Fruit fly (Drosophila melanogaster) whole organism, embryonic: ENCODE results near the gene CG7634.

Source experiments
- Antp ChIP-seq: fragments of 200-800 bp; sonication (Bioruptor generic); optimal IDR thresholded peaks from 3 replicates; lab custom pipeline; 2016; ENCODE audit warnings: missing biosample characterization, missing genetic modification characterization
- BEAF-32 ChIP-seq: fragments of 200-800 bp; sonication (Bioruptor generic); optimal IDR thresholded peaks from 3 replicates; lab custom pipeline; 2017; ENCODE audit warnings: missing biosample characterization, missing genetic modification characterization, mild to moderate bottlenecking, moderate library complexity, missing genetic modification reagents
- Bgb ChIP-seq: fragments of 200-800 bp; sonication (Bioruptor generic); IDR thresholded peaks from 2 replicates; pipeline ENCODE4 v1.3.6; 2022; ENCODE audit warnings: missing biosample characterization, missing genetic modification characterization; ENCODE audit not compliant: partially characterized antibody
- CG1024 ChIP-seq: fragments of 200-800 bp; sonication (Bioruptor generic); IDR thresholded peaks from 2 replicates; pipeline ENCODE4 v1.3.6; 2022; ENCODE audit warnings: missing biosample characterization, missing genetic modification characterization
- CG10321 ChIP-seq: fragments of 200-800 bp; sonication (Bioruptor generic); IDR thresholded peaks from 2 replicates; pipeline ENCODE4 v1.3.6; 2022; ENCODE audit warnings: missing biosample characterization, missing genetic modification characterization
- CG10431 ChIP-seq: fragments of 200-800 bp; sonication (Bioruptor generic); optimal IDR thresholded peaks from 3 replicates; lab custom pipeline; 2018; ENCODE audit warnings: missing biosample characterization, mild to moderate bottlenecking, missing genetic modification characterization
- CG10565 ChIP-seq: fragments of 200-800 bp; sonication (Bioruptor generic); optimal IDR thresholded peaks from 3 replicates; lab custom pipeline; 2016; ENCODE audit warnings: missing biosample characterization, mild to moderate bottlenecking, missing genetic modification characterization
- CG10654 ChIP-seq: fragments of 200-800 bp; sonication (Bioruptor generic); optimal IDR thresholded peaks from 2 replicates; lab custom pipeline; 2016; ENCODE audit warnings: missing biosample characterization, missing genetic modification characterization
- CG13287 ChIP-seq: fragments of 200-800 bp; sonication (Bioruptor generic); IDR thresholded peaks from 2 replicates; pipeline ENCODE4 v1.3.6; 2022; ENCODE audit warnings: missing biosample characterization, missing genetic modification characterization; ENCODE audit not compliant: partially characterized antibody
- CG15601 ChIP-seq: fragments of 200-800 bp; sonication (Bioruptor generic); optimal IDR thresholded peaks from 3 replicates; lab custom pipeline; 2019; ENCODE audit warnings: missing biosample characterization, mild to moderate bottlenecking, missing genetic modification characterization, moderate library complexity
- CG1832 ChIP-seq: fragments of 200-800 bp; sonication (Bioruptor generic); optimal IDR thresholded peaks from 2 replicates; lab custom pipeline; 2017; ENCODE audit warnings: missing biosample characterization, mild to moderate bottlenecking, missing genetic modification characterization, inconsistent platforms
- CG18599 ChIP-seq: fragments of 200-800 bp; sonication (Bioruptor generic); optimal IDR thresholded peaks from 3 replicates; lab custom pipeline; 2017; ENCODE audit warnings: missing biosample characterization, missing genetic modification characterization, mild to moderate bottlenecking, moderate library complexity, missing genetic modification reagents
- CG3163 ChIP-seq: fragments of 200-800 bp; sonication (Bioruptor generic); optimal IDR thresholded peaks from 3 replicates; lab custom pipeline; 2016; ENCODE audit warnings: missing biosample characterization, missing genetic modification characterization
- CG34224 ChIP-seq: fragments of 200-800 bp; sonication (Bioruptor generic); IDR thresholded peaks from 3 replicates; pipeline ENCODE4 v1.3.6; 2022; ENCODE audit warnings: missing biosample characterization, missing genetic modification characterization; ENCODE audit not compliant: partially characterized antibody
- CG4282 ChIP-seq: fragments of 200-800 bp; sonication (Bioruptor generic); optimal IDR thresholded peaks from 2 replicates; lab custom pipeline; 2016; ENCODE audit warnings: missing biosample characterization, missing genetic modification characterization
- CG43689 ChIP-seq: fragments of 200-800 bp; sonication (Bioruptor generic); IDR thresholded peaks from 2 replicates; pipeline ENCODE4 v1.3.6; 2022; ENCODE audit warnings: missing biosample characterization, missing genetic modification characterization
- CG4854 ChIP-seq: fragments of 200-800 bp; sonication (Bioruptor generic); optimal IDR thresholded peaks from 2 replicates; lab custom pipeline; 2016; ENCODE audit warnings: missing biosample characterization, missing genetic modification characterization, inconsistent platforms
- CG6272 ChIP-seq: fragments of 200-800 bp; sonication (Bioruptor generic); IDR thresholded peaks from 2 replicates; pipeline ENCODE4 v1.3.6; 2022; ENCODE audit warnings: missing biosample characterization, missing genetic modification characterization
- CG6854 ChIP-seq: fragments of 200-800 bp; sonication (Bioruptor generic); optimal IDR thresholded peaks from 3 replicates; lab custom pipeline; 2017; ENCODE audit warnings: missing biosample characterization, mild to moderate bottlenecking, missing genetic modification characterization
- Dfd ChIP-seq, 2 experiments: fragments of >200 bp; optimal IDR thresholded peaks; 2 replicates each; lab custom pipeline; 2017; ENCODE audit warnings: missing biosample characterization in 2 of 2, missing genetic modification characterization in 2 of 2
- Ets97D ChIP-seq: fragments of 200-800 bp; sonication (Bioruptor generic); optimal IDR thresholded peaks from 3 replicates; lab custom pipeline; 2016; ENCODE audit warnings: missing biosample characterization, missing genetic modification characterization
- Fer1 ChIP-seq: fragments of 200-800 bp; sonication (Bioruptor generic); optimal IDR thresholded peaks from 2 replicates; lab custom pipeline; 2017; ENCODE audit warnings: missing biosample characterization, mild to moderate bottlenecking, missing genetic modification characterization
- Fer3 ChIP-seq: fragments of 200-800 bp; sonication (Bioruptor generic); optimal IDR thresholded peaks from 2 replicates; lab custom pipeline; 2018; ENCODE audit warnings: missing biosample characterization, mild to moderate bottlenecking, missing genetic modification characterization, moderate library complexity
- H15 ChIP-seq: fragments of 200-800 bp; sonication (Bioruptor generic); IDR thresholded peaks from 3 replicates; pipeline ENCODE4 v1.3.6; 2022; ENCODE audit warnings: missing biosample characterization, missing genetic modification characterization
- HmgZ ChIP-seq: fragments of 200-800 bp; sonication (Bioruptor generic); optimal IDR thresholded peaks from 2 replicates; lab custom pipeline; 2018; ENCODE audit warnings: missing biosample characterization, mild to moderate bottlenecking, missing genetic modification characterization
- Hr39 ChIP-seq: fragments of >200 bp; optimal IDR thresholded peaks from 2 replicates; lab custom pipeline; 2017
- MBD-R2 ChIP-seq: fragments of 200-800 bp; sonication (Bioruptor generic); IDR thresholded peaks from 2 replicates; pipeline ENCODE4 v1.3.6; 2022; ENCODE audit warnings: missing biosample characterization, missing genetic modification characterization
- Mrtf ChIP-seq: fragments of 200-800 bp; sonication (Bioruptor generic); IDR thresholded peaks from 3 replicates; pipeline ENCODE4 v1.3.6; 2022; ENCODE audit warnings: missing biosample characterization, missing genetic modification characterization
- Neu2 ChIP-seq: fragments of 200-800 bp; sonication (Bioruptor generic); optimal IDR thresholded peaks from 3 replicates; lab custom pipeline; 2016; ENCODE audit warnings: missing biosample characterization, missing genetic modification characterization, borderline replicate concordance
- Ptx1 ChIP-seq: fragments of 200-800 bp; sonication (Bioruptor generic); IDR thresholded peaks from 2 replicates; pipeline ENCODE4 v1.3.6; 2022; ENCODE audit warnings: missing biosample characterization, missing genetic modification characterization
- Rfx ChIP-seq: fragments of 200-800 bp; sonication (Bioruptor generic); IDR thresholded peaks from 2 replicates; pipeline ENCODE4 v1.3.6; 2022; ENCODE audit warnings: missing biosample characterization, missing genetic modification characterization
- Taf1 ChIP-seq: fragments of 200-800 bp; sonication (Bioruptor generic); IDR thresholded peaks from 2 replicates; pipeline ENCODE4 v1.3.6; 2022; ENCODE audit warnings: missing biosample characterization, missing genetic modification characterization
- cato ChIP-seq: fragments of 200-800 bp; sonication (Bioruptor generic); optimal IDR thresholded peaks from 2 replicates; lab custom pipeline; 2016; ENCODE audit warnings: missing biosample characterization, missing genetic modification characterization, borderline replicate concordance
- croc ChIP-seq: fragments of 200-800 bp; sonication (Bioruptor generic); conservative IDR thresholded peaks from 3 replicates; pipeline ENCODE4 v1.3.6; 2022; ENCODE audit warnings: missing biosample characterization, missing genetic modification characterization
- disco-r ChIP-seq: fragments of 200-800 bp; sonication (Bioruptor generic); optimal IDR thresholded peaks from 2 replicates; lab custom pipeline; 2016; ENCODE audit warnings: missing biosample characterization, missing genetic modification characterization
- dmrt11E ChIP-seq: fragments of 200-800 bp; sonication (Bioruptor generic); optimal IDR thresholded peaks from 3 replicates; lab custom pipeline; 2018; ENCODE audit warnings: missing biosample characterization, mild to moderate bottlenecking, missing genetic modification characterization, moderate library complexity
- gro ChIP-seq: fragments of 200-800 bp; sonication (Bioruptor generic); optimal IDR thresholded peaks from 2 replicates; lab custom pipeline; 2016; ENCODE audit warnings: missing biosample characterization, missing genetic modification characterization
- her ChIP-seq: fragments of 200-800 bp; sonication (Bioruptor generic); optimal IDR thresholded peaks from 2 replicates; lab custom pipeline; 2016; ENCODE audit warnings: missing biosample characterization, missing genetic modification characterization
- hth ChIP-seq: fragments of >200 bp; optimal IDR thresholded peaks from 2 replicates; lab custom pipeline; 2017; ENCODE audit warnings: inconsistent platforms
- ind ChIP-seq: fragments of 200-800 bp; sonication (Bioruptor generic); optimal IDR thresholded peaks from 3 replicates; lab custom pipeline; 2016; ENCODE audit warnings: missing biosample characterization, missing genetic modification characterization
- kah ChIP-seq: fragments of 200-800 bp; sonication (Bioruptor generic); optimal IDR thresholded peaks from 2 replicates; lab custom pipeline; 2018; ENCODE audit warnings: missing biosample characterization, mild to moderate bottlenecking, missing genetic modification characterization
- luna ChIP-seq: fragments of 200-800 bp; sonication (Bioruptor generic); optimal IDR thresholded peaks from 2 replicates; lab custom pipeline; 2016; ENCODE audit warnings: missing biosample characterization, missing genetic modification characterization
- nmo ChIP-seq: fragments of 200-800 bp; sonication (Bioruptor generic); optimal IDR thresholded peaks from 2 replicates; lab custom pipeline; 2018; ENCODE audit warnings: missing biosample characterization, mild to moderate bottlenecking, missing genetic modification characterization, moderate library complexity
- oc ChIP-seq: fragments of 200-800 bp; sonication (Bioruptor generic); optimal IDR thresholded peaks from 2 replicates; lab custom pipeline; 2018; ENCODE audit warnings: missing biosample characterization, mild to moderate bottlenecking, missing genetic modification characterization, moderate library complexity
- pan ChIP-seq, 4 experiments: fragments of >200 bp in 3 of 4; fragments of 200-800 bp in 1 of 4; sonication (Bioruptor generic) in 1 of 4; optimal IDR thresholded peaks in 3 of 4; IDR thresholded peaks in 1 of 4; 2 replicates each; pipeline versions ENCODE4 v1.3.6 to Lab custom; 2017 to 2022; ENCODE audit warnings: missing biosample characterization in 2 of 4, missing genetic modification characterization in 2 of 4, mixed read lengths in 1 of 4
- phol ChIP-seq: fragments of 200-800 bp; sonication (Bioruptor generic); optimal IDR thresholded peaks from 3 replicates; lab custom pipeline; 2018; ENCODE audit warnings: missing biosample characterization, mild to moderate bottlenecking, missing genetic modification characterization, moderate library complexity
- ranshi ChIP-seq: fragments of 200-800 bp; sonication (Bioruptor generic); IDR thresholded peaks from 2 replicates; pipeline ENCODE4 v1.3.6; 2022; ENCODE audit warnings: missing biosample characterization, missing genetic modification characterization
- sd ChIP-seq: fragments of 200-800 bp; sonication (Bioruptor generic); optimal IDR thresholded peaks from 3 replicates; lab custom pipeline; 2018; ENCODE audit warnings: missing biosample characterization, mild to moderate bottlenecking, missing genetic modification characterization, moderate library complexity
- sim ChIP-seq: fragments of 200-800 bp; sonication (Bioruptor generic); IDR thresholded peaks from 2 replicates; pipeline ENCODE4 v1.3.6; 2022; ENCODE audit warnings: missing biosample characterization, missing genetic modification characterization
- stwl ChIP-seq: fragments of 200-800 bp; sonication (Bioruptor generic); optimal IDR thresholded peaks from 3 replicates; lab custom pipeline; 2018; ENCODE audit warnings: missing biosample characterization, mild to moderate bottlenecking, missing genetic modification characterization, moderate library complexity
- vnd ChIP-seq: fragments of 200-800 bp; sonication (Bioruptor generic); IDR thresholded peaks from 3 replicates; pipeline ENCODE4 v1.3.6; 2022; ENCODE audit warnings: missing biosample characterization, missing genetic modification characterization; ENCODE audit not compliant: partially characterized antibody

The CG7634 gene

DNA sequence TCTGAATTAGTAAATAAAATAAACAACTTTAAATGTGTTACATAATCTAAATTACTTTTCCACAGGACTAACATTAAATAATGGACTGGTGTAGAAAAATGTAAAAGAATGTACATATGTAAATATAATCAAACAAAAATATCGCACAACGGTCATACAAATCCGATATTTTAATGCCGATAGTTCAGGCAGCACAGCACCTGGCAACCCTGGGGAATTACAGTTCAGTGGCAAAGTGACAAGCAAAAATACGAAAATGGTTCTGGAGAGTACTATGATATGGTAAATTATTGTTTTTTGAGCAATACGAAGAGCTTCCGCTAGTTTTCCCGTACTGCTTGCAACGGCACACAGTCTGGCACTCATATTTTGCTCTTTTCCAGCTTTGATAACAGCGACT lies 28.4 kb upstream of the CG7634 start, which contains the start of gene Rpn10 (continued):
- TF ChIP-seq phol (tag; lab: Kevin White, UChicago) (peak; percentile 64), Fer1 (GFP tag; lab: Kevin White, UChicago) (peak; percentile 13), ranshi (no peak), croc (GFP tag; lab: Robert Waterston, UW) (no peak), CG4282 (no peak), nmo (peak; percentile 72), CG43689 (GFP tag; lab: Robert Waterston, UW) (no peak), Mrtf (no peak), CG10654 (peak; percentile 11), Taf1 (no peak), kah (no peak), CG4854 (peak; percentile 10), H15 (GFP tag; lab: Robert Waterston, UW) (no peak), vnd (GFP tag; lab: Robert Waterston, UW) (peak; percentile 97), CG6272 (no peak), Dfd (GFP tag; optimal IDR thresholded peaks at IDR 0.05; lab: Kevin White, UChicago) (no peak), her (GFP tag; lab: Kevin White, UChicago) (no peak), CG18599 (no peak), Bgb (GFP tag; lab: Robert Waterston, UW) (peak; percentile 99), Ets97D (GFP tag; lab: Kevin White, UChicago) (peak; percentile 76), CG10321 (no peak), disco-r (GFP tag; lab: Kevin White, UChicago) (no peak), pan (optimal IDR thresholded peaks at IDR 0.05; lab: Kevin White, UChicago) (no peak), pan (GFP tag; optimal IDR thresholded peaks at IDR 0.05 in 1 of 2, IDR thresholded peaks at IDR 0.05 in 1 of 2) (no peak), ind (GFP tag; lab: Kevin White, UChicago) (peak; percentile 4), CG10431 (no peak), CG6854 (no peak), BEAF-32 (GFP tag; lab: Kevin White, UChicago) (peak; percentile 99), stwl (tag; lab: Kevin White, UChicago) (peak; percentile 89), Rfx (GFP tag; lab: Robert Waterston, UW) (peak; percentile 65; the same call in 1 of the 2 replicates), CG10565 (GFP tag; lab: Kevin White, UChicago) (no peak), CG1024 (GFP tag; lab: Robert Waterston, UW) (no peak), Antp (peak; percentile 29), cato (no peak), Ptx1 (GFP tag; lab: Robert Waterston, UW) (no peak), sd (tag; lab: Kevin White, UChicago) (no peak), CG34224 (GFP tag; lab: Robert Waterston, UW) (peak; percentile 98), HmgZ (tag; lab: Kevin White, UChicago) (peak; percentile 88), luna (GFP tag; lab: Kevin White, UChicago) (no peak), sim (GFP tag; lab: Robert Waterston, UW) (no peak), hth (lab: Kevin White, UChicago) (no peak), Neu2 (GFP tag; lab: Kevin White, UChicago) (no peak), CG15601 (tag; lab: Kevin White, UChicago) (peak; percentile 11), dmrt11E (tag; lab: Kevin White, UChicago) (peak; percentile 17), CG13287 (GFP tag; lab: Robert Waterston, UW) (peak; percentile 98), CG3163 (GFP tag; lab: Kevin White, UChicago) (no peak), gro (GFP tag; lab: Kevin White, UChicago) (peak; percentile 69), CG1832 (GFP tag; lab: Kevin White, UChicago) (no peak), MBD-R2 (GFP tag; lab: Robert Waterston, UW) (peak; percentile 99), Hr39 (lab: Kevin White, UChicago) (no peak), oc (no peak), Fer3 (tag; lab: Kevin White, UChicago) (peak; percentile 2)
